Fruit fly (Drosophila melanogaster): ENCODE measurements around the gene mthl1.

DNA sequence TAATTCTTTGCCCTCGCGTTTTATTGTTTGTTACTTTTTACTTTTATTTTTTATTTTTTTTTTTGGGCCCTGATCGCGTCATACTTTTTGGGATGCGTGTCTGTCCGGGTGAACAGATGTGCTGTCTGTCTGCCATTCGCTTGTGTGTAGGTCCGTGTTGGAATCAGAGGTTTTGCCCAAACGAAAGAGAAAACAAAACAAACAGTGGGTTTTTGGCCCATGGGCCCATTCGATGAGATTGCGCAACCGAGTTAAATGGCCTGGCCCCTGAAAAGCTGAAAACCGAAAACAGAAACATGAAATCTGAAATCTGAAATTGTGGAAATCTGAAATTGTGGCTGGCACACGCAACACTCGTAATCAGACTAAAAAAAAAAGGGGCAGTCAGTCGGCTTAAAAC, 4.7 kb downstream of the mthl1 start:
- no peak for TF ChIP-seq Rel (GFP tag; optimal IDR thresholded peaks at IDR 0.05)
- TF ChIP-seq Rel (tag; optimal IDR thresholded peaks at IDR 0.05), result no peak
- TF ChIP-seq ey (GFP tag; optimal IDR thresholded peaks at IDR 0.05), result no peak
- TF ChIP-seq Dif (GFP tag; optimal IDR thresholded peaks at IDR 0.05; ENCODE audit: partially characterized antibody), result no peak
- TF ChIP-seq h (GFP tag; optimal IDR thresholded peaks at IDR 0.05), result no peak
- no peak for TF ChIP-seq Hr78 (GFP tag; optimal IDR thresholded peaks at IDR 0.05)
- TF ChIP-seq Dfd (GFP tag; optimal IDR thresholded peaks at IDR 0.05), result no peak
- no peak for TF ChIP-seq psq (GFP tag; optimal IDR thresholded peaks at IDR 0.05)
- TF ChIP-seq pan (optimal IDR thresholded peaks at IDR 0.05), result no peak
- TF ChIP-seq CG9705 (GFP tag; optimal IDR thresholded peaks at IDR 0.05), result no peak
- TF ChIP-seq OdsH (GFP tag; optimal IDR thresholded peaks at IDR 0.05), result no peak
- no peak for TF ChIP-seq Vsx2 (GFP tag; optimal IDR thresholded peaks at IDR 0.05; ENCODE audit: partially characterized antibody)
- TF ChIP-seq usp (GFP tag; optimal IDR thresholded peaks at IDR 0.05), result no peak
- TF ChIP-seq br (GFP tag; optimal IDR thresholded peaks at IDR 0.05), result no peak

Measured in whole organism, wandering third instar larva.